Fruit fly (Drosophila melanogaster): ENCODE results near the gene Acbp5.

Gene Acbp5

dm6 chr3L:8763037-8763454, 25.3 kb downstream of the Acbp5 start (continued):
- TF ChIP-seq amos (GFP tag; IDR thresholded peaks at IDR 0.05; ENCODE audit: partially characterized antibody) (peak; percentile 33; the same call in 1 of the 2 replicates), CG17912 (GFP tag; optimal IDR thresholded peaks at IDR 0.05) (no peak), CG34376 (GFP tag; optimal IDR thresholded peaks at IDR 0.05) (no peak), luna (GFP tag; optimal IDR thresholded peaks at IDR 0.05) (no peak), CG11456 (GFP tag; IDR thresholded peaks at IDR 0.05) (0 out of 3 replicates have a peak, but pooled peaks have one; percentile 65), CG6654 (GFP tag; optimal IDR thresholded peaks at IDR 0.05) (no peak), CG3281 (GFP tag; optimal IDR thresholded peaks at IDR 0.05) (no peak), br (optimal IDR thresholded peaks at IDR 0.05) (no peak), CG4707 (GFP tag; optimal IDR thresholded peaks at IDR 0.05) (no peak), HLH54F (GFP tag; optimal IDR thresholded peaks at IDR 0.05) (peak; percentile 4), nau (GFP tag; optimal IDR thresholded peaks at IDR 0.05) (no peak), Sry-β (GFP tag; optimal IDR thresholded peaks at IDR 0.05) (no peak), Blimp-1 (GFP tag; optimal IDR thresholded peaks at IDR 0.05) (peak; percentile 32), CG8089 (GFP tag; optimal IDR thresholded peaks at IDR 0.05) (no peak), Pdp1 (GFP tag; optimal IDR thresholded peaks at IDR 0.05) (peak in 1 of 2 experiments; percentile 84), CG10654 (GFP tag; optimal IDR thresholded peaks at IDR 0.05) (no peak), Adf1 (GFP tag; IDR thresholded peaks at IDR 0.05) (0 out of 2 replicates have a peak, but pooled peaks have one; percentile 18), CG32532 (GFP tag; IDR thresholded peaks at IDR 0.05) (peak; percentile 53; the same call in 1 of the 2 replicates), ro (GFP tag; IDR thresholded peaks at IDR 0.05) (no peak), Sox102F (GFP tag; optimal IDR thresholded peaks at IDR 0.05) (peak; percentile 60), CG4360 (GFP tag; IDR thresholded peaks at IDR 0.05) (no peak), dpn (GFP tag; optimal IDR thresholded peaks at IDR 0.05) (peak in 1 of 2 experiments; percentile 53), fd96Cb (tag; optimal IDR thresholded peaks at IDR 0.05) (peak; percentile 0), CG6683 (GFP tag; optimal IDR thresholded peaks at IDR 0.05) (no peak), fd3F (GFP tag; optimal IDR thresholded peaks at IDR 0.05) (peak; percentile 48), CG14014 (GFP tag; IDR thresholded peaks at IDR 0.05) (peak; percentile 54; the same call in 1 of the 2 replicates), CG16863 (GFP tag; optimal IDR thresholded peaks at IDR 0.05) (peak; percentile 24), CG13287 (GFP tag; IDR thresholded peaks at IDR 0.05; ENCODE audit: partially characterized antibody) (peak; percentile 56), Scr (GFP tag; IDR thresholded peaks at IDR 0.05; ENCODE audit: partially characterized antibody) (peak; percentile 59), pan (optimal IDR thresholded peaks at IDR 0.05) (no peak), pan (GFP tag; optimal IDR thresholded peaks at IDR 0.05 in 1 of 2, IDR thresholded peaks at IDR 0.05 in 1 of 2) (peak in 1 of 2 experiments; percentile 80), CG17568 (GFP tag; optimal IDR thresholded peaks at IDR 0.05) (peak; percentile 14), ken (GFP tag; IDR thresholded peaks at IDR 0.05) (peak; percentile 73), CG10979 (tag; optimal IDR thresholded peaks at IDR 0.05) (no peak), bowl (GFP tag; IDR thresholded peaks at IDR 0.05) (no peak), CG7372 (GFP tag; IDR thresholded peaks at IDR 0.05) (0 out of 2 replicates have a peak, but pooled peaks have one; percentile 23), CG17829 (tag; optimal IDR thresholded peaks at IDR 0.05) (no peak), bcd (GFP tag; optimal IDR thresholded peaks at IDR 0.05) (peak; percentile 49), CG9817 (tag; optimal IDR thresholded peaks at IDR 0.05) (peak; percentile 45), jumu (GFP tag; optimal IDR thresholded peaks at IDR 0.05) (peak; percentile 6), CrebB (tag; optimal IDR thresholded peaks at IDR 0.05) (no peak), dan (GFP tag; IDR thresholded peaks at IDR 0.05) (no peak), maf-S (GFP tag; optimal IDR thresholded peaks at IDR 0.05) (no peak), HLHmδ (GFP tag; optimal IDR thresholded peaks at IDR 0.05) (no peak), CG11504 (tag; optimal IDR thresholded peaks at IDR 0.05) (peak; percentile 56), Rx (GFP tag; IDR thresholded peaks at IDR 0.05) (peak; percentile 40), zfh2 (GFP tag; optimal IDR thresholded peaks at IDR 0.05) (peak; percentile 28), Lhr (GFP tag; optimal IDR thresholded peaks at IDR 0.05) (no peak), Atf6 (GFP tag; IDR thresholded peaks at IDR 0.05) (peak; percentile 65; the same call in 1 of the 2 replicates), lmd (GFP tag; IDR thresholded peaks at IDR 0.05) (peak; percentile 66), dysf (GFP tag; IDR thresholded peaks at IDR 0.05) (peak; percentile 75)

Measured in whole organism, embryonic.